Fruit fly (Drosophila melanogaster): ENCODE data around the gene LysX.
A peak's percentile ranks its signal among the peaks of the same experiment; 100 is the strongest.

The LysX gene

dm6 chr3L:1204674-1205547, 9.8 kb upstream of the LysX start, which contains the start of gene CG9119 (continued):
- TF ChIP-seq mirr (GFP tag; optimal IDR thresholded peaks at IDR 0.05) (no peak), CG18262 (tag; optimal IDR thresholded peaks at IDR 0.05) (peak; percentile 74), CG10543 (GFP tag; optimal IDR thresholded peaks at IDR 0.05) (peak; percentile 84), wor (GFP tag; IDR thresholded peaks at IDR 0.05) (peak; percentile 44; the same call in 1 of the 2 replicates), CG6689 (GFP tag; IDR thresholded peaks at IDR 0.05) (peak; percentile 53), Xrp1 (GFP tag; IDR thresholded peaks at IDR 0.05) (0 out of 2 replicates have a peak, but pooled peaks have one; percentile 31), gcm2 (GFP tag; optimal IDR thresholded peaks at IDR 0.05) (no peak), CG33213 (GFP tag; optimal IDR thresholded peaks at IDR 0.05) (no peak), cwo (GFP tag; optimal IDR thresholded peaks at IDR 0.05) (peak; percentile 93), Side (GFP tag; optimal IDR thresholded peaks at IDR 0.05) (peak; percentile 68), slp2 (GFP tag; optimal IDR thresholded peaks at IDR 0.05) (peak; percentile 62), CG11456 (GFP tag; IDR thresholded peaks at IDR 0.05) (peak; percentile 65; the same call in 1 of the 3 replicates), CG8924 (tag; optimal IDR thresholded peaks at IDR 0.05) (peak; percentile 68), CG2678 (tag; optimal IDR thresholded peaks at IDR 0.05) (peak; percentile 85), so (GFP tag; IDR thresholded peaks at IDR 0.05) (no peak), chinmo (GFP tag; IDR thresholded peaks at IDR 0.05; ENCODE audit: partially characterized antibody) (0 out of 4 replicates have a peak, but pooled peaks have one; percentile 33), CG10274 (GFP tag; optimal IDR thresholded peaks at IDR 0.05) (peak; percentile 55), peb (GFP tag; IDR thresholded peaks at IDR 0.05) (0 out of 2 replicates have a peak, but pooled peaks have one; percentile 13), CG8944 (GFP tag; optimal IDR thresholded peaks at IDR 0.05) (peak; percentile 62), Mes4 (GFP tag; optimal IDR thresholded peaks at IDR 0.05) (peak; percentile 45), Gug (GFP tag; IDR thresholded peaks at IDR 0.05) (peak; percentile 63), dmrt11E (tag; optimal IDR thresholded peaks at IDR 0.05) (peak; percentile 16), CG6175 (GFP tag; IDR thresholded peaks at IDR 0.05) (no peak), CG8478 (optimal IDR thresholded peaks at IDR 0.05) (no peak), CG11560 (tag; IDR thresholded peaks at IDR 0.05) (peak; percentile 59; the same call in 2 of the 3 replicates), twi (tag; optimal IDR thresholded peaks at IDR 0.05) (peak; percentile 51), CG9437 (GFP tag; optimal IDR thresholded peaks at IDR 0.05) (peak; percentile 69), ftz-f1 (GFP tag; optimal IDR thresholded peaks at IDR 0.05) (no peak), NFAT (GFP tag; IDR thresholded peaks at IDR 0.05) (no peak), CG43689 (GFP tag; IDR thresholded peaks at IDR 0.05) (no peak), CG13296 (GFP tag; optimal IDR thresholded peaks at IDR 0.05) (peak; percentile 61), Lim3 (GFP tag; IDR thresholded peaks at IDR 0.05) (peak; percentile 39; the same call in 1 of the 2 replicates), CG7963 (GFP tag; IDR thresholded peaks at IDR 0.05; ENCODE audit: partially characterized antibody) (no peak), CG31365 (tag; optimal IDR thresholded peaks at IDR 0.05) (peak; percentile 9), CoRest (tag; optimal IDR thresholded peaks at IDR 0.05) (peak; percentile 73), CG4730 (GFP tag; IDR thresholded peaks at IDR 0.05) (0 out of 2 replicates have a peak, but pooled peaks have one; percentile 36), CG9609 (GFP tag; optimal IDR thresholded peaks at IDR 0.05) (peak; percentile 61), CG12155 (GFP tag; optimal IDR thresholded peaks at IDR 0.05) (peak; percentile 56), CG10654 (GFP tag; optimal IDR thresholded peaks at IDR 0.05) (peak; percentile 26), HmgZ (tag; optimal IDR thresholded peaks at IDR 0.05) (peak; percentile 42), klu (GFP tag; IDR thresholded peaks at IDR 0.05) (peak; percentile 41; the same call in 1 of the 2 replicates), lola (GFP tag; optimal IDR thresholded peaks at IDR 0.05) (peak in 1 of 3 experiments; percentile 44), bab2 (GFP tag; optimal IDR thresholded peaks at IDR 0.05) (peak; percentile 37), Blimp-1 (GFP tag; optimal IDR thresholded peaks at IDR 0.05) (peak; percentile 100), CG2120 (GFP tag; optimal IDR thresholded peaks at IDR 0.05) (peak; percentile 87), CG1529 (GFP tag; optimal IDR thresholded peaks at IDR 0.05) (peak; percentile 18), Hr78 (GFP tag; optimal IDR thresholded peaks at IDR 0.05) (peak in 1 of 2 experiments; percentile 78), CG7987 (GFP tag; optimal IDR thresholded peaks at IDR 0.05) (peak; percentile 71)
